Fruit fly (Drosophila melanogaster) whole organism, prepupa: ENCODE results near the gene Coq2.

Experiments
- Blimp-1 ChIP-seq: fragments of 200-800 bp; sonication (Bioruptor generic); optimal IDR thresholded peaks from 3 replicates; lab custom pipeline; 2017; ENCODE audit warnings: missing biosample characterization, missing genetic modification characterization, mild to moderate bottlenecking, moderate library complexity, missing genetic modification reagents
- CG10669 ChIP-seq: fragments of 200-800 bp; sonication (Bioruptor generic); optimal IDR thresholded peaks from 3 replicates; lab custom pipeline; 2018; ENCODE audit warnings: missing biosample characterization, mild to moderate bottlenecking, missing genetic modification characterization, moderate library complexity
- CG11762 ChIP-seq: fragments of 200-800 bp; sonication (Bioruptor generic); optimal IDR thresholded peaks from 3 replicates; lab custom pipeline; 2016; ENCODE audit warnings: missing biosample characterization, missing genetic modification characterization; ENCODE audit not compliant: insufficient read depth
- CG11902 ChIP-seq: fragments of 200-800 bp; sonication (Bioruptor generic); optimal IDR thresholded peaks from 3 replicates; lab custom pipeline; 2016; ENCODE audit warnings: missing biosample characterization, missing genetic modification characterization
- CG1621 ChIP-seq: fragments of 200-800 bp; sonication (Bioruptor generic); optimal IDR thresholded peaks from 3 replicates; lab custom pipeline; 2018; ENCODE audit warnings: missing biosample characterization, mild to moderate bottlenecking, missing genetic modification characterization
- CG16779 ChIP-seq: fragments of 200-800 bp; sonication (Bioruptor generic); optimal IDR thresholded peaks from 3 replicates; lab custom pipeline; 2017; ENCODE audit warnings: missing biosample characterization, mild to moderate bottlenecking, missing genetic modification characterization
- CG31627 ChIP-seq: fragments of 200-800 bp; sonication (Bioruptor generic); optimal IDR thresholded peaks from 3 replicates; lab custom pipeline; 2016; ENCODE audit warnings: missing biosample characterization, missing genetic modification characterization
- CG32006 ChIP-seq: fragments of 200-800 bp; sonication (Bioruptor generic); optimal IDR thresholded peaks from 3 replicates; lab custom pipeline; 2017; ENCODE audit warnings: missing biosample characterization, mild to moderate bottlenecking, missing genetic modification characterization
- CG6163 ChIP-seq: fragments of 200-800 bp; sonication (Bioruptor generic); IDR thresholded peaks from 3 replicates; pipeline ENCODE4 v1.3.6; 2022; ENCODE audit warnings: missing biosample characterization, missing genetic modification characterization
- CG6792 ChIP-seq: fragments of 200-800 bp; sonication (Bioruptor generic); optimal IDR thresholded peaks from 3 replicates; lab custom pipeline; 2016; ENCODE audit warnings: missing biosample characterization, missing genetic modification characterization
- CG6808 ChIP-seq: fragments of 200-800 bp; sonication (Bioruptor generic); optimal IDR thresholded peaks from 3 replicates; lab custom pipeline; 2017; ENCODE audit warnings: missing biosample characterization, missing genetic modification characterization, mild to moderate bottlenecking, moderate library complexity, missing genetic modification reagents
- CG6854 ChIP-seq: fragments of 200-800 bp; sonication (Bioruptor generic); optimal IDR thresholded peaks from 2 replicates; lab custom pipeline; 2017; ENCODE audit warnings: missing biosample characterization, mild to moderate bottlenecking, missing genetic modification characterization
- CG8319 ChIP-seq: fragments of 200-800 bp; sonication (Bioruptor generic); optimal IDR thresholded peaks from 3 replicates; lab custom pipeline; 2016; ENCODE audit warnings: missing biosample characterization, missing genetic modification characterization
- CG9139 ChIP-seq: fragments of 200-800 bp; sonication (Bioruptor generic); optimal IDR thresholded peaks from 3 replicates; lab custom pipeline; 2017; ENCODE audit warnings: missing biosample characterization, mild to moderate bottlenecking, missing genetic modification characterization
- Eip75B ChIP-seq: fragments of 200-800 bp; sonication (Bioruptor generic); optimal IDR thresholded peaks from 3 replicates; lab custom pipeline; 2016; ENCODE audit warnings: missing biosample characterization, missing genetic modification characterization
- Eip78C ChIP-seq: fragments of 200-800 bp; sonication (Bioruptor generic); peaks from one replicate; lab custom pipeline; 2016; ENCODE audit warnings: missing biosample characterization, missing genetic modification characterization
- Gug ChIP-seq: fragments of 200-800 bp; sonication (Bioruptor generic); IDR thresholded peaks from 2 replicates; pipeline ENCODE4 v1.3.6; 2022; ENCODE audit warnings: missing biosample characterization, missing genetic modification characterization
- Met ChIP-seq: fragments of 200-800 bp; sonication (Bioruptor generic); optimal IDR thresholded peaks from 3 replicates; lab custom pipeline; 2016; ENCODE audit warnings: missing biosample characterization, missing genetic modification characterization
- OdsH ChIP-seq: fragments of 200-800 bp; sonication (Bioruptor generic); optimal IDR thresholded peaks from 3 replicates; lab custom pipeline; 2016; ENCODE audit warnings: missing biosample characterization, missing genetic modification characterization
- Smox ChIP-seq: fragments of 200-800 bp; sonication (Bioruptor generic); optimal IDR thresholded peaks from 3 replicates; lab custom pipeline; 2016; ENCODE audit warnings: missing biosample characterization, missing genetic modification characterization
- Sox102F ChIP-seq: fragments of 200-800 bp; sonication (Bioruptor generic); optimal IDR thresholded peaks from 2 replicates; lab custom pipeline; 2016; ENCODE audit warnings: missing biosample characterization, mild to moderate bottlenecking, missing genetic modification characterization
- Sox14 ChIP-seq: fragments of 200-800 bp; sonication (Bioruptor generic); optimal IDR thresholded peaks from 3 replicates; lab custom pipeline; 2016; ENCODE audit warnings: missing biosample characterization, missing genetic modification characterization
- acj6 ChIP-seq: fragments of 200-800 bp; sonication (Bioruptor generic); optimal IDR thresholded peaks from 3 replicates; lab custom pipeline; 2016; ENCODE audit warnings: missing biosample characterization, missing genetic modification characterization
- dac ChIP-seq: fragments of 200-800 bp; sonication (Bioruptor generic); optimal IDR thresholded peaks from 2 replicates; lab custom pipeline; 2017; ENCODE audit warnings: missing biosample characterization, mild to moderate bottlenecking, missing genetic modification characterization
- dsx ChIP-seq: fragments of 200-800 bp; optimal IDR thresholded peaks from 3 replicates; lab custom pipeline; 2019; ENCODE audit warnings: missing biosample characterization, mild to moderate bottlenecking, missing genetic modification characterization, moderate library complexity; ENCODE audit not compliant: poor library complexity, severe bottlenecking
- eg ChIP-seq: fragments of 200-800 bp; sonication (Bioruptor generic); IDR thresholded peaks from 3 replicates; pipeline ENCODE4 v1.3.6; 2022; ENCODE audit warnings: missing biosample characterization, missing genetic modification characterization
- fd59A ChIP-seq: fragments of 200-800 bp; sonication (Bioruptor generic); optimal IDR thresholded peaks from 2 replicates; lab custom pipeline; 2017; ENCODE audit warnings: missing biosample characterization, mild to moderate bottlenecking, missing genetic modification characterization, missing genetic modification reagents
- fd85E ChIP-seq: fragments of 200-800 bp; sonication (Bioruptor generic); optimal IDR thresholded peaks from 3 replicates; lab custom pipeline; 2016; ENCODE audit warnings: missing biosample characterization, missing genetic modification characterization
- fkh ChIP-seq: fragments of 200-800 bp; sonication (Bioruptor generic); optimal IDR thresholded peaks from 3 replicates; lab custom pipeline; 2017; ENCODE audit warnings: missing biosample characterization, mild to moderate bottlenecking, missing genetic modification characterization, moderate library complexity
- lz ChIP-seq: fragments of 200-800 bp; sonication (Bioruptor generic); optimal IDR thresholded peaks from 3 replicates; lab custom pipeline; 2016; ENCODE audit warnings: missing biosample characterization, missing genetic modification characterization
- net ChIP-seq: fragments of 200-800 bp; sonication (Bioruptor generic); optimal IDR thresholded peaks from 3 replicates; lab custom pipeline; 2016; ENCODE audit warnings: missing biosample characterization, missing genetic modification characterization
- pdm3 ChIP-seq: fragments of 200-800 bp; sonication (Bioruptor generic); optimal IDR thresholded peaks from 3 replicates; lab custom pipeline; 2016; ENCODE audit warnings: missing biosample characterization, missing genetic modification characterization
- ss ChIP-seq, 2 experiments: fragments of 200-800 bp; sonication (Bioruptor generic); optimal IDR thresholded peaks; 2 replicates in 1 of 2; 3 replicates in 1 of 2; lab custom pipeline; 2017 to 2018; ENCODE audit warnings: mild to moderate bottlenecking in 2 of 2, missing biosample characterization in 2 of 2, missing genetic modification characterization in 2 of 2, moderate library complexity in 1 of 2
- svp ChIP-seq: fragments of 200-800 bp; sonication (Bioruptor generic); peaks from one replicate; lab custom pipeline; 2016; ENCODE audit warnings: missing biosample characterization, missing genetic modification characterization
- vri ChIP-seq: fragments of 200-800 bp; sonication (Bioruptor generic); optimal IDR thresholded peaks from 3 replicates; lab custom pipeline; 2016; ENCODE audit warnings: missing biosample characterization, mild to moderate bottlenecking, missing genetic modification characterization

Coq2 gene

dm6 chr3R:8317215-8317614 is 872 bp upstream of the Coq2 start, which contains the start of gene Ctr1B:
TSS of gene Ctr1B (plus strand) at chr3R:8317612.
- TF ChIP-seq Blimp-1: no peak
- no peak for TF ChIP-seq dac (GFP tag; lab: Kevin White, UChicago)
- no peak for TF ChIP-seq acj6 (GFP tag; lab: Kevin White, UChicago)
- peak; percentile 53 for TF ChIP-seq Eip78C (GFP tag; lab: Kevin White, UChicago)
- TF ChIP-seq dsx (GFP tag; lab: Kevin White, UChicago): no peak
- 0 out of 3 replicates have a peak, but pooled peaks have one; percentile 39 for TF ChIP-seq eg (GFP tag; lab: Robert Waterston, UW)

- TF ChIP-seq Eip78C (GFP tag; lab: Kevin White, UChicago) (peak; percentile 52), lz (GFP tag; lab: Kevin White, UChicago) (no peak)
- TF ChIP-seq, all 60 proteins: peak for 1
These were observed 3.3 kb downstream of the Coq2 start, which contains the start of gene CG7483 for dm6 chr3R:8313038-8313437. TSS of gene CG7483 (plus strand) at chr3R:8313208.

dm6 chr3R:8312037-8312436 is 4.3 kb downstream of the Coq2 start, which contains the start of the genes CG11694 and CG11698:
TSS of gene CG11694 (minus strand) at chr3R:8312137.
TSS of gene CG11698 (plus strand) at chr3R:8312188.
- no peak for TF ChIP-seq CG9139 (GFP tag; lab: Kevin White, UChicago)
- TF ChIP-seq CG1621 (tag; lab: Kevin White, UChicago): no peak
- TF ChIP-seq CG16779 (tag; lab: Kevin White, UChicago): no peak
- no peak for TF ChIP-seq Eip75B
- no peak for TF ChIP-seq Gug (GFP tag; lab: Robert Waterston, UW)
- no peak for TF ChIP-seq CG11902 (GFP tag; lab: Kevin White, UChicago)
- no peak for TF ChIP-seq ss (GFP tag; optimal IDR thresholded peaks at IDR 0.05; lab: Kevin White, UChicago)
- no peak for TF ChIP-seq fkh (GFP tag; lab: Kevin White, UChicago)
- TF ChIP-seq CG6792 (GFP tag; lab: Kevin White, UChicago): no peak
- TF ChIP-seq vri (GFP tag; lab: Kevin White, UChicago): no peak
- no peak for TF ChIP-seq OdsH (GFP tag; lab: Kevin White, UChicago)
- TF ChIP-seq fd59A (GFP tag; lab: Kevin White, UChicago): no peak
- no peak for TF ChIP-seq Smox (GFP tag; lab: Kevin White, UChicago)
- no peak for TF ChIP-seq CG6163
- TF ChIP-seq svp: no peak

- TF ChIP-seq Sox14 (no peak), fd85E (GFP tag; lab: Kevin White, UChicago) (no peak), CG11762 (no peak), pdm3 (GFP tag; lab: Kevin White, UChicago) (no peak), CG6808 (no peak), CG16779 (tag; lab: Kevin White, UChicago) (no peak), CG10669 (GFP tag; lab: Kevin White, UChicago) (no peak), Eip78C (GFP tag; lab: Kevin White, UChicago) (no peak), CG32006 (no peak), Met (GFP tag; lab: Kevin White, UChicago) (no peak), CG11902 (GFP tag; lab: Kevin White, UChicago) (no peak), CG8319 (no peak), net (no peak), CG31627 (no peak), CG6854 (GFP tag; lab: Kevin White, UChicago) (no peak), Sox102F (GFP tag; lab: Kevin White, UChicago) (no peak)
These were observed 5.7 kb downstream of the Coq2 start, which contains the start of gene CG11693 for dm6 chr3R:8310678-8311077. TSS of gene CG11693 (minus strand) at chr3R:8310778.
